Worm (Caenorhabditis elegans) whole organism, late embryonic: Measurements from ENCODE around the gene F49F1.11.
"Not testable (repeated sequence)": the region's sequence is repeated elsewhere in the genome, so short reads cannot be mapped to it uniquely, and the experiment has no call there.

Experiments used
- C38D4.7 ChIP-seq: fragments of 200-800 bp; sonication (Bioruptor generic); optimal IDR thresholded peaks from 2 replicates; lab custom pipeline; 2018; ENCODE audit warnings: mild to moderate bottlenecking, missing genetic modification characterization, moderate library complexity, missing compliant biosample characterization
- F13H6.1 ChIP-seq: sonication (generic microtip); optimal IDR thresholded peaks from 2 replicates; lab custom pipeline; 2016; ENCODE audit warnings: missing genetic modification characterization, missing compliant biosample characterization
- K02D7.2 ChIP-seq: sonication (generic microtip); optimal IDR thresholded peaks from 2 replicates; lab custom pipeline; 2017; ENCODE audit warnings: mild to moderate bottlenecking, missing genetic modification characterization, missing compliant biosample characterization
- K09A11.1 ChIP-seq: sonication (generic microtip); optimal IDR thresholded peaks from 2 replicates; lab custom pipeline; 2017; ENCODE audit warnings: antibody characterized with exemption, mild to moderate bottlenecking, missing genetic modification characterization, missing compliant biosample characterization; ENCODE audit not compliant: insufficient read depth
- Y22D7AL.16 ChIP-seq: sonication (generic microtip); optimal IDR thresholded peaks from 2 replicates; lab custom pipeline; 2016; ENCODE audit warnings: missing genetic modification characterization, missing compliant biosample characterization
- ahr-1 ChIP-seq: sonication (generic microtip); optimal IDR thresholded peaks from 2 replicates; lab custom pipeline; 2016; ENCODE audit warnings: missing genetic modification characterization, missing compliant biosample characterization
- ama-1 ChIP-seq: fragments of 150-350 bp; optimal IDR thresholded peaks from 2 replicates; lab custom pipeline; 2014
- ceh-18 ChIP-seq: sonication (generic microtip); optimal IDR thresholded peaks from 2 replicates; lab custom pipeline; 2016; ENCODE audit warnings: missing genetic modification characterization, missing compliant biosample characterization
- ceh-19 ChIP-seq: fragments of 200-800 bp; sonication (Bioruptor generic); optimal IDR thresholded peaks from 2 replicates; lab custom pipeline; 2018; ENCODE audit warnings: mild to moderate bottlenecking, missing genetic modification characterization, missing compliant biosample characterization
- ceh-22 ChIP-seq: sonication (generic microtip); optimal IDR thresholded peaks from 2 replicates; lab custom pipeline; 2017; ENCODE audit warnings: missing biosample characterization, missing genetic modification characterization
- ceh-24 ChIP-seq: sonication (generic microtip); optimal IDR thresholded peaks from 2 replicates; lab custom pipeline; 2016; ENCODE audit warnings: mild to moderate bottlenecking, missing genetic modification characterization, missing compliant biosample characterization
- ceh-30 ChIP-seq: fragments of 150-350 bp; optimal IDR thresholded peaks from 2 replicates; lab custom pipeline; 2014; ENCODE audit warnings: missing biosample characterization, missing genetic modification characterization
- ceh-45 ChIP-seq: fragments of 200-800 bp; sonication (Bioruptor generic); IDR thresholded peaks from 2 replicates; pipeline ENCODE4 v1.3.6; 2022; ENCODE audit warnings: missing genetic modification reagents, missing genetic modification characterization, missing compliant biosample characterization
- ceh-48 ChIP-seq: sonication (generic microtip); optimal IDR thresholded peaks from 2 replicates; lab custom pipeline; 2016; ENCODE audit warnings: missing genetic modification characterization, inconsistent platforms, missing compliant biosample characterization
- ceh-6 ChIP-seq: fragments of 200-800 bp; sonication (Bioruptor generic); optimal IDR thresholded peaks from 2 replicates; lab custom pipeline; 2018; ENCODE audit warnings: mild to moderate bottlenecking, missing genetic modification characterization, missing compliant biosample characterization
- ceh-9 ChIP-seq: sonication (generic microtip); optimal IDR thresholded peaks from 2 replicates; lab custom pipeline; 2016; ENCODE audit warnings: mild to moderate bottlenecking, missing genetic modification characterization, inconsistent platforms, missing compliant biosample characterization
- dmd-4 ChIP-seq: sonication (generic microtip); optimal IDR thresholded peaks from 2 replicates; lab custom pipeline; 2016; ENCODE audit warnings: borderline replicate concordance, missing genetic modification characterization, missing compliant biosample characterization
- dve-1 ChIP-seq: sonication (generic microtip); optimal IDR thresholded peaks from 2 replicates; lab custom pipeline; 2017; ENCODE audit warnings: antibody characterized with exemption, mild to moderate bottlenecking, missing genetic modification characterization, missing compliant biosample characterization
- elt-4 ChIP-seq: sonication (generic microtip); optimal IDR thresholded peaks from 2 replicates; lab custom pipeline; 2016; ENCODE audit warnings: missing genetic modification characterization, missing compliant biosample characterization
- ets-4 ChIP-seq: sonication (generic microtip); optimal IDR thresholded peaks from 2 replicates; lab custom pipeline; 2016; ENCODE audit warnings: missing genetic modification characterization, missing compliant biosample characterization
- eyg-1 ChIP-seq: sonication (generic microtip); optimal IDR thresholded peaks from 2 replicates; lab custom pipeline; 2016; ENCODE audit warnings: missing genotype, missing genetic modification characterization, missing compliant biosample characterization
- fax-1 ChIP-seq: sonication (generic microtip); optimal IDR thresholded peaks from 2 replicates; lab custom pipeline; 2016; ENCODE audit warnings: missing genotype, missing genetic modification characterization, missing compliant biosample characterization
- fkh-10 ChIP-seq: fragments of 150-350 bp; optimal IDR thresholded peaks from 2 replicates; lab custom pipeline; 2014; ENCODE audit warnings: missing biosample characterization, missing genetic modification reagents, missing genetic modification characterization
- fkh-6 ChIP-seq: sonication (generic microtip); optimal IDR thresholded peaks from 2 replicates; lab custom pipeline; 2016; ENCODE audit warnings: missing genetic modification characterization, missing compliant biosample characterization
- hlh-15 ChIP-seq: sonication (generic microtip); optimal IDR thresholded peaks from 2 replicates; lab custom pipeline; 2016; ENCODE audit warnings: missing genetic modification characterization, missing compliant biosample characterization
- lin-11 ChIP-seq: fragments of 200-800 bp; sonication (Bioruptor generic); optimal IDR thresholded peaks from 2 replicates; lab custom pipeline; 2018; ENCODE audit warnings: mild to moderate bottlenecking, missing genetic modification characterization, missing compliant biosample characterization
- madf-2 ChIP-seq: sonication (generic microtip); optimal IDR thresholded peaks from 2 replicates; lab custom pipeline; 2017; ENCODE audit warnings: missing genetic modification characterization, missing compliant biosample characterization
- nhr-232 ChIP-seq: sonication (generic microtip); optimal IDR thresholded peaks from 2 replicates; lab custom pipeline; 2016; ENCODE audit warnings: missing genetic modification characterization, missing compliant biosample characterization
- pat-9 ChIP-seq: fragments of 200-800 bp; sonication (Bioruptor generic); optimal IDR thresholded peaks from 2 replicates; lab custom pipeline; 2018; ENCODE audit warnings: mild to moderate bottlenecking, missing genetic modification characterization, moderate library complexity, missing compliant biosample characterization
- pax-1 ChIP-seq: fragments of 150-350 bp; optimal IDR thresholded peaks from 2 replicates; lab custom pipeline; 2014; ENCODE audit warnings: missing biosample characterization, missing genetic modification characterization
- pha-4 ChIP-seq: fragments of 150-350 bp; optimal IDR thresholded peaks from 2 replicates; lab custom pipeline; 2018; ENCODE audit warnings: missing biosample characterization, missing genetic modification reagents, missing genetic modification characterization
- pros-1 ChIP-seq: fragments of 150-350 bp; optimal IDR thresholded peaks from 2 replicates; lab custom pipeline; 2014; ENCODE audit warnings: missing biosample characterization, missing genetic modification reagents, missing genetic modification characterization
- rnt-1 ChIP-seq: sonication (generic microtip); optimal IDR thresholded peaks from 2 replicates; lab custom pipeline; 2016; ENCODE audit warnings: missing genetic modification characterization, missing compliant biosample characterization
- sox-4 ChIP-seq: sonication (generic microtip); optimal IDR thresholded peaks from 2 replicates; lab custom pipeline; 2017; ENCODE audit warnings: mild to moderate bottlenecking, missing genetic modification characterization, inconsistent platforms, missing compliant biosample characterization
- tbx-7 ChIP-seq: sonication (generic microtip); optimal IDR thresholded peaks from 2 replicates; lab custom pipeline; 2016; ENCODE audit warnings: missing genotype, missing genetic modification characterization, missing compliant biosample characterization
- ttx-3 ChIP-seq: sonication (generic microtip); optimal IDR thresholded peaks from 2 replicates; lab custom pipeline; 2016; ENCODE audit warnings: missing genetic modification reagents, missing genetic modification characterization, missing compliant biosample characterization
- unc-3 ChIP-seq, 2 experiments: fragments of 200-800 bp in 1 of 2; sonication (Bioruptor generic) in 1 of 2; sonication (generic microtip) in 1 of 2; conservative IDR thresholded peaks in 1 of 2; optimal IDR thresholded peaks in 1 of 2; 2 replicates each; pipeline versions ENCODE4 v1.3.6 to Lab custom; 2016 to 2022; ENCODE audit warnings: missing compliant biosample characterization in 2 of 2, missing genetic modification characterization in 2 of 2, missing genetic modification reagents in 1 of 2
- zip-5 ChIP-seq: sonication (generic microtip); optimal IDR thresholded peaks from 2 replicates; lab custom pipeline; 2016; ENCODE audit warnings: missing genetic modification characterization, missing compliant biosample characterization
- ztf-16 ChIP-seq: sonication (generic microtip); optimal IDR thresholded peaks from 2 replicates; lab custom pipeline; 2017; ENCODE audit warnings: missing genetic modification characterization, missing compliant biosample characterization

The F49F1.11 gene

DNA sequence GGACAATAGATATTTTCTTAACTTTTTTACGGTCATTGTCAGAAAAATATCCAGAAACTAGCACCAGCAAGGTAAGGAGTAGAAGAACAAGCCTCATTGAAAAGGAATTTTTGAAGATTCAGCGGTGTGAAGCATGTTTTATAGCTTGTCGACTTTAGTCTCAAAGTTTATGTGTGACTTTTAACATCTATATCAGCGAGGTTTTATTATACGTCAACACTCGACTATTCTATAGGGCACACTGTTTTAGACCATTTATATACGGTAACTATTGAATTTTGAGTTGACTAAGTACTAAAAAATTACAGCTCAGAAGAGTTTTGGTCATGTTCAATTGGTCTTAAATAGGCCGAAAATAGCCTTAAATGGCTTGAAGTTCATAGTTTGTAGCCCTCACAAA, at the start of gene F49F1.11:
Gene F49F1.11, minus strand, starts transcription at position 101 of the 400 bp plus-strand sequence.
- TF ChIP-seq pat-9 (tag; lab: Kevin White, UChicago) (no peak), K09A11.1 (no peak), dmd-4 (no peak), Y22D7AL.16 (tag; lab: Kevin White, UChicago) (no peak), ttx-3 (tag; lab: Kevin White, UChicago) (no peak), ceh-24 (tag; lab: Kevin White, UChicago) (no peak), ceh-48 (tag; lab: Kevin White, UChicago) (no peak), sox-4 (no peak), ztf-16 (tag; lab: Kevin White, UChicago) (no peak), elt-4 (no peak), ets-4 (no peak), ceh-30 (tag; lab: Kevin White, UChicago) (no peak), tbx-7 (tag; lab: Kevin White, UChicago) (no peak)

DNA sequence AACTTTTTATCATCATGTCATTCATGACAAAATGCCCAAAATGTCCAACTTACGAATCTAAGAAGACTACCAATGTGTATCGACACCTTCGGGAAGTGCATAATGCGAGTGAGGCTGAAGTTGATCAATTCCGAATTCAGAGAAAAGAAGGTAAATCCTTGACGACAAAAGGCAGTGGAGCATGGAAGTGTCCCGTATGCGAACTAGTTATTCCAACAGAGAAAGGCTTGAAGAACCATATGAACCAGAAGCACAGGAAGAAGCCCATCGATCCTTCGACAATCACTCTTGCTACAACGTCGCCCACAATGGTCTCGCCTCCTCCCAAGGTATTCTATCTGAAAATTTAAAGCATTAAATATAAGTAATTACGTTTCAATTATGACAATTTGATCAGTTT, 44.9 kb upstream of the F49F1.11 start, which contains the start of gene K08D10.11:
Gene K08D10.11, minus strand, starts transcription at position 101 of the 400 bp plus-strand sequence.
- TF ChIP-seq ets-4; pax-1 (tag; lab: Kevin White, UChicago); ceh-19: not testable (repeated sequence)

DNA sequence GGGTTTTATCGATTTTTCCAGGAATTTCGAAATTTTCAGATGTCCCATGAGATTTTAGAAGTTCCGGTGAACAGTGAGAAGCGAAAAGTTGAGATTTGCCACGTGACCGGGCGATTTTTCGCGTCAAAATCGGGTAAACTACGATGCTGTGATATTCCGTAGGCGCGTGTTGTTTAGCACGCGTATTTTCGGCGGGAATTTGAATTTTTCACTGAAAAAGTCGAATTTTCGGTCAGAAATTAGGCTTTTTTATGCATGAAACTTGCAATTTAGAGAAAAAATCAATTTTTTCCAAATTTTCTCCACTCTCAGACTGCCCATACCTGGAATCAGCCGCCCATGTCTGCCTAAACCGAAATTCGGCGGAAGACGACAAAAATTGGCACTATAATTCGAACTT, 37.2 kb upstream of the F49F1.11 start, which contains the start of gene tsen-34:
Gene tsen-34, plus strand, starts transcription at position 34 of the 400 bp plus-strand sequence.
- TF ChIP-seq C38D4.7 (GFP tag; lab: Kevin White, UChicago) (no peak), ama-1 (lab: Kevin White, UChicago) (no peak), ceh-45 (GFP tag; lab: Robert Waterston, UW) (no peak), lin-11 (tag; lab: Kevin White, UChicago) (no peak), fkh-6 (tag; lab: Kevin White, UChicago) (no peak), fax-1 (tag; lab: Kevin White, UChicago) (no peak), rnt-1 (tag; lab: Kevin White, UChicago) (no peak), ztf-16 (tag; lab: Kevin White, UChicago) (no peak), K02D7.2 (no peak), pax-1 (tag; lab: Kevin White, UChicago) (no peak), madf-2 (tag; lab: Kevin White, UChicago) (no peak), pha-4 (tag; lab: Kevin White, UChicago) (no peak), dve-1 (tag; lab: Kevin White, UChicago) (no peak), ahr-1 (tag; lab: Kevin White, UChicago) (no peak), F13H6.1 (tag; lab: Kevin White, UChicago) (no peak), unc-3 (GFP tag; conservative IDR thresholded peaks at IDR 0.05; lab: Robert Waterston, UW) (no peak), unc-3 (tag; optimal IDR thresholded peaks at IDR 0.05; lab: Kevin White, UChicago) (no peak), fkh-10 (GFP tag; lab: Kevin White, UChicago) (no peak), ceh-6 (no peak), pros-1 (no peak), ceh-9 (tag; lab: Kevin White, UChicago) (no peak)

DNA sequence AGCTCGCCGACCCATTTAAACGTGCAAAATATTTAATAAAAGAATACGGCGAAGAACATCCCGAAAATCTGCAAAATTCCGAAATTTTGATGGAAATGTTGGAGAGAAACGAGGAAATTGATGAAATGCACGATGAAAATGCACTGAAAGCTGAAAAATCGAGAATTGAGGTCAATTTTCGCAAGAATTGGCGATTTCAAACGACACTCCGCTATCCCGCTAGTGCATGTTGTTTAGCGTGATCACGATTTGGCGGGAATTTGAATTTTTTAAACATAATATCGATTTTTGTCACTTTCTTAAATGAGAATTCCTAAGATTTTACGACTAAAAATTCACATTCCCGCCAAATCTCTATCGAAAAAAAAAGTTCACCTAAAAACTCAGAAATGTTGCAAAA, 36.3 kb upstream of the F49F1.11 start:
- TF ChIP-seq ceh-22 (tag; lab: Kevin White, UChicago): no peak
- TF ChIP-seq ztf-16 (tag; lab: Kevin White, UChicago): no peak
- TF ChIP-seq hlh-15: no peak
- TF ChIP-seq rnt-1 (tag; lab: Kevin White, UChicago): no peak
- no peak for TF ChIP-seq nhr-232 (tag; lab: Kevin White, UChicago)
- TF ChIP-seq ceh-6: no peak
- TF ChIP-seq ceh-18: no peak
- TF ChIP-seq zip-5 (tag; lab: Kevin White, UChicago): no peak
- TF ChIP-seq eyg-1: no peak
- TF ChIP-seq tbx-7 (tag; lab: Kevin White, UChicago): no peak
- no peak for TF ChIP-seq ahr-1 (tag; lab: Kevin White, UChicago)
